Fruit fly (Drosophila melanogaster): ENCODE measurements around the gene lds.

lds gene

dm6 chr3R:7962778-7963494, 42.7 kb downstream of the lds start (continued):
- TF ChIP-seq Nf-YC (tag; optimal IDR thresholded peaks at IDR 0.05) (peak; percentile 79), CG2116 (GFP tag; optimal IDR thresholded peaks at IDR 0.05) (peak; percentile 25), jing (GFP tag; optimal IDR thresholded peaks at IDR 0.05) (no peak), CG5953 (GFP tag; IDR thresholded peaks at IDR 0.05) (peak; percentile 46; the same call in 1 of the 2 replicates), gsb-n (tag; optimal IDR thresholded peaks at IDR 0.05) (peak; percentile 29), her (GFP tag; optimal IDR thresholded peaks at IDR 0.05) (no peak), CG17359 (tag; optimal IDR thresholded peaks at IDR 0.05) (no peak), Lhr (GFP tag; optimal IDR thresholded peaks at IDR 0.05) (no peak)

- TF ChIP-seq sens-2 (GFP tag; IDR thresholded peaks at IDR 0.05) (no peak), B-H2 (GFP tag; optimal IDR thresholded peaks at IDR 0.05) (no peak), CG2120 (GFP tag; optimal IDR thresholded peaks at IDR 0.05) (no peak), Rx (GFP tag; IDR thresholded peaks at IDR 0.05) (no peak), grn (GFP tag; optimal IDR thresholded peaks at IDR 0.05) (no peak), cg (GFP tag; optimal IDR thresholded peaks at IDR 0.05) (peak; percentile 94), Nf-YA (GFP tag; IDR thresholded peaks at IDR 0.05) (peak; percentile 66; the same call in 1 of the 2 replicates), HLH3B (GFP tag; IDR thresholded peaks at IDR 0.05) (no peak), CG3407 (GFP tag; optimal IDR thresholded peaks at IDR 0.05) (no peak), CG2199 (GFP tag; IDR thresholded peaks at IDR 0.05) (no peak), Hr78 (GFP tag; optimal IDR thresholded peaks at IDR 0.05) (no peak), corto (GFP tag; optimal IDR thresholded peaks at IDR 0.05) (peak; percentile 36), Aef1 (GFP tag; IDR thresholded peaks at IDR 0.05) (no peak), zfh2 (GFP tag; optimal IDR thresholded peaks at IDR 0.05) (no peak), CG14860 (GFP tag; IDR thresholded peaks at IDR 0.05; ENCODE audit: partially characterized antibody) (no peak), Hsf (GFP tag; optimal IDR thresholded peaks at IDR 0.05) (no peak), Neu2 (GFP tag; optimal IDR thresholded peaks at IDR 0.05; ENCODE audit: borderline replicate concordance) (no peak), CG17612 (GFP tag; IDR thresholded peaks at IDR 0.05) (no peak), CHES-1-like (GFP tag; optimal IDR thresholded peaks at IDR 0.05) (no peak), lov (optimal IDR thresholded peaks at IDR 0.05) (no peak), lov (GFP tag; IDR thresholded peaks at IDR 0.05) (no peak), Side (GFP tag; optimal IDR thresholded peaks at IDR 0.05) (no peak), CG4360 (GFP tag; IDR thresholded peaks at IDR 0.05) (peak; percentile 93), her (GFP tag; optimal IDR thresholded peaks at IDR 0.05) (no peak), lbe (GFP tag; optimal IDR thresholded peaks at IDR 0.05) (peak; percentile 31), scrt (GFP tag; optimal IDR thresholded peaks at IDR 0.05) (no peak), sr (GFP tag; IDR thresholded peaks at IDR 0.05) (peak; percentile 50; the same call in 1 of the 3 replicates), Ets97D (GFP tag; optimal IDR thresholded peaks at IDR 0.05) (no peak), sqz (GFP tag; optimal IDR thresholded peaks at IDR 0.05) (no peak), gcm2 (GFP tag; optimal IDR thresholded peaks at IDR 0.05) (no peak), NFAT (GFP tag; IDR thresholded peaks at IDR 0.05) (no peak), chn (GFP tag; optimal IDR thresholded peaks at IDR 0.05) (no peak), D (optimal IDR thresholded peaks at IDR 0.05) (peak; percentile 68), D (GFP tag; optimal IDR thresholded peaks at IDR 0.05) (no peak), CG7556 (GFP tag; optimal IDR thresholded peaks at IDR 0.05) (no peak), bab2 (GFP tag; optimal IDR thresholded peaks at IDR 0.05) (no peak), gcm (GFP tag; optimal IDR thresholded peaks at IDR 0.05) (no peak), aop (GFP tag; IDR thresholded peaks at IDR 0.05) (0 out of 2 replicates have a peak, but pooled peaks have one; percentile 23), CG13624 (GFP tag; optimal IDR thresholded peaks at IDR 0.05) (no peak), BtbVII (GFP tag; optimal IDR thresholded peaks at IDR 0.05) (no peak), CG31388 (GFP tag; optimal IDR thresholded peaks at IDR 0.05) (no peak)
These were observed 43.4 kb downstream of the lds start for dm6 chr3R:7963495-7964132.

Measured in whole organism, embryonic.